Fruit fly (Drosophila melanogaster): ENCODE measurements around the gene Spn.

The Spn gene

DNA sequence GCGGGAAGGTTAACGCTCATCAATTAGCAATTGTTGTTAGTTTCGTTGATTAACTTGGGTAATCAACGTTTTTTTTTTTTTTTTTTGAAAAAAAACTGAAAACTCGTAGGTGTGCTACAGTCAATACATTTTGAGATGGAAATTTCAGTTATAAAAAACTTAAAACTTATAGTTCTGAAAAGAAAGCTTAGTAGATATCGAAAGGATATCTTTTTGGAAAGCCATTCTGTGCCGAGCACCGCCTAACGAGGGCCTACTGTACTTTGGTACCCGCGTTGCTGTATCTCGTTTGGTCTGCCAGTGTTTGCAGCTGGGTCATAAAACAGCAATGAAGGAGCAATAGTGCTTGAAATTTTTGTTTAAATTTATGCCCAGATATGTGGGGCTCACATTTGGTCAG lies 17.9 kb upstream of the Spn start (continued):
- TF ChIP-seq CG32767 (GFP tag; IDR thresholded peaks at IDR 0.05) = no peak
- no peak for TF ChIP-seq CG2202 (tag; optimal IDR thresholded peaks at IDR 0.05)
- TF ChIP-seq CG17361 (GFP tag; IDR thresholded peaks at IDR 0.05) = no peak
- no peak for TF ChIP-seq CG8089 (GFP tag; optimal IDR thresholded peaks at IDR 0.05)
- TF ChIP-seq sd (tag; optimal IDR thresholded peaks at IDR 0.05) = no peak
- TF ChIP-seq tgo (GFP tag; IDR thresholded peaks at IDR 0.05) = peak; percentile 55; the same call in 2 of the 3 replicates
- TF ChIP-seq yki (optimal IDR thresholded peaks at IDR 0.05) = no peak
- TF ChIP-seq pnt (GFP tag; optimal IDR thresholded peaks at IDR 0.05) = no peak
- peak; percentile 80 for TF ChIP-seq sob (GFP tag; IDR thresholded peaks at IDR 0.05)
- TF ChIP-seq CG30020 (tag; optimal IDR thresholded peaks at IDR 0.05) = no peak
- no peak for TF ChIP-seq sim (GFP tag; IDR thresholded peaks at IDR 0.05)
- no peak for TF ChIP-seq trh (GFP tag; optimal IDR thresholded peaks at IDR 0.05)
- TF ChIP-seq CG3065 (GFP tag; optimal IDR thresholded peaks at IDR 0.05) = no peak
- peak; percentile 74 for TF ChIP-seq dysf (GFP tag; IDR thresholded peaks at IDR 0.05)
- TF ChIP-seq az2 (GFP tag; optimal IDR thresholded peaks at IDR 0.05) = no peak
- no peak for TF ChIP-seq Elba2 (GFP tag; optimal IDR thresholded peaks at IDR 0.05)
- no peak for TF ChIP-seq Hey (tag; optimal IDR thresholded peaks at IDR 0.05)
- no peak for TF ChIP-seq CG9215 (GFP tag; IDR thresholded peaks at IDR 0.05)
- no peak for TF ChIP-seq sens-2 (GFP tag; IDR thresholded peaks at IDR 0.05)
- TF ChIP-seq CG1832 (GFP tag; optimal IDR thresholded peaks at IDR 0.05) = no peak
- TF ChIP-seq CG14441 (GFP tag; IDR thresholded peaks at IDR 0.05) = peak; percentile 63
- TF ChIP-seq CG8765 (GFP tag; IDR thresholded peaks at IDR 0.05) = no peak
- no peak for TF ChIP-seq CG10321 (GFP tag; IDR thresholded peaks at IDR 0.05)
- no peak for TF ChIP-seq cad (GFP tag; optimal IDR thresholded peaks at IDR 0.05)
- no peak for TF ChIP-seq lbe (GFP tag; optimal IDR thresholded peaks at IDR 0.05)
- TF ChIP-seq schlank (tag; optimal IDR thresholded peaks at IDR 0.05) = no peak
- TF ChIP-seq al (GFP tag; IDR thresholded peaks at IDR 0.05) = no peak
- TF ChIP-seq Hr51 (GFP tag; optimal IDR thresholded peaks at IDR 0.05) = peak in 1 of 2 experiments; percentile 21
- TF ChIP-seq H15 (GFP tag; IDR thresholded peaks at IDR 0.05) = no peak
- TF ChIP-seq croc (GFP tag; conservative IDR thresholded peaks at IDR 0.05) = no peak
- TF ChIP-seq MBD-R2 (GFP tag; IDR thresholded peaks at IDR 0.05) = no peak; the same call in 1 of the 2 replicates
- TF ChIP-seq gt (GFP tag; IDR thresholded peaks at IDR 0.05) = no peak
- no peak for TF ChIP-seq CG15479 (GFP tag; optimal IDR thresholded peaks at IDR 0.05)
- peak; percentile 81 for TF ChIP-seq Rfx (GFP tag; IDR thresholded peaks at IDR 0.05)
- TF ChIP-seq luna (GFP tag; optimal IDR thresholded peaks at IDR 0.05) = no peak
- TF ChIP-seq usp (GFP tag; optimal IDR thresholded peaks at IDR 0.05) = no peak
- TF ChIP-seq CG12299 (tag; optimal IDR thresholded peaks at IDR 0.05) = no peak
- TF ChIP-seq repo (GFP tag; optimal IDR thresholded peaks at IDR 0.05) = peak; percentile 26
- TF ChIP-seq Six4 (GFP tag; optimal IDR thresholded peaks at IDR 0.05) = no peak
- TF ChIP-seq gsb-n (tag; optimal IDR thresholded peaks at IDR 0.05) = no peak
- peak; percentile 10 for TF ChIP-seq CG7987 (GFP tag; optimal IDR thresholded peaks at IDR 0.05)
- no peak for TF ChIP-seq chinmo (GFP tag; IDR thresholded peaks at IDR 0.05; ENCODE audit: partially characterized antibody)
- TF ChIP-seq sima (GFP tag; optimal IDR thresholded peaks at IDR 0.05) = no peak
- no peak for TF ChIP-seq CG9797 (GFP tag; optimal IDR thresholded peaks at IDR 0.05)
- TF ChIP-seq klu (GFP tag; IDR thresholded peaks at IDR 0.05) = no peak
- TF ChIP-seq Drgx (GFP tag; IDR thresholded peaks at IDR 0.05) = peak; percentile 86
- no peak for TF ChIP-seq Asciz (GFP tag; optimal IDR thresholded peaks at IDR 0.05)
- TF ChIP-seq dm (GFP tag; optimal IDR thresholded peaks at IDR 0.05) = no peak
- TF ChIP-seq Ptx1 (GFP tag; IDR thresholded peaks at IDR 0.05) = peak; percentile 85
- no peak for TF ChIP-seq YL-1 (GFP tag; optimal IDR thresholded peaks at IDR 0.05)
- no peak for TF ChIP-seq aop (GFP tag; IDR thresholded peaks at IDR 0.05)
- no peak for TF ChIP-seq Camta (GFP tag; optimal IDR thresholded peaks at IDR 0.05)
- TF ChIP-seq scrt (GFP tag; optimal IDR thresholded peaks at IDR 0.05) = peak; percentile 9
- no peak for TF ChIP-seq pfk (GFP tag; optimal IDR thresholded peaks at IDR 0.05)
